Fruit fly (Drosophila melanogaster): ENCODE results near the gene Clic.

Gene Clic

dm6 chrX:13821775-13822493 is at the start of gene Clic (continued):
- no peak for TF ChIP-seq sima (GFP tag; optimal IDR thresholded peaks at IDR 0.05)
- no peak for TF ChIP-seq cad (GFP tag; optimal IDR thresholded peaks at IDR 0.05)
- no peak for TF ChIP-seq toy (GFP tag; IDR thresholded peaks at IDR 0.05)
- TF ChIP-seq CG9797 (GFP tag; optimal IDR thresholded peaks at IDR 0.05): peak; percentile 73
- no peak for TF ChIP-seq br (optimal IDR thresholded peaks at IDR 0.05)
- TF ChIP-seq ap (GFP tag; IDR thresholded peaks at IDR 0.05): no peak
- no peak for TF ChIP-seq CG5180 (GFP tag; optimal IDR thresholded peaks at IDR 0.05)
- TF ChIP-seq scrt (GFP tag; optimal IDR thresholded peaks at IDR 0.05): no peak
- no peak for TF ChIP-seq Sox102F (GFP tag; optimal IDR thresholded peaks at IDR 0.05)
- TF ChIP-seq Hsf (GFP tag; optimal IDR thresholded peaks at IDR 0.05): no peak
- TF ChIP-seq fd3F (GFP tag; optimal IDR thresholded peaks at IDR 0.05): no peak
- no peak for TF ChIP-seq CG6272 (GFP tag; IDR thresholded peaks at IDR 0.05)
- no peak for TF ChIP-seq crc (GFP tag; optimal IDR thresholded peaks at IDR 0.05)
- TF ChIP-seq sna (GFP tag; IDR thresholded peaks at IDR 0.05; ENCODE audit: partially characterized antibody): no peak
- TF ChIP-seq h (optimal IDR thresholded peaks at IDR 0.05): no peak
- TF ChIP-seq CG9876 (GFP tag; optimal IDR thresholded peaks at IDR 0.05): peak; percentile 10
- peak; percentile 88 for TF ChIP-seq gfzf (GFP tag; optimal IDR thresholded peaks at IDR 0.05)
- no peak for TF ChIP-seq Chrac-16 (GFP tag; optimal IDR thresholded peaks at IDR 0.05)
- peak; percentile 84 for TF ChIP-seq cg (GFP tag; optimal IDR thresholded peaks at IDR 0.05)
- peak; percentile 50 for TF ChIP-seq CG10543 (GFP tag; optimal IDR thresholded peaks at IDR 0.05)
- TF ChIP-seq lilli (GFP tag; optimal IDR thresholded peaks at IDR 0.05): peak; percentile 7
- no peak for TF ChIP-seq CG15011 (GFP tag; optimal IDR thresholded peaks at IDR 0.05)
- no peak for TF ChIP-seq Max (GFP tag; optimal IDR thresholded peaks at IDR 0.05)
- peak; percentile 12 for TF ChIP-seq repo (GFP tag; optimal IDR thresholded peaks at IDR 0.05)
- TF ChIP-seq CG4730 (GFP tag; IDR thresholded peaks at IDR 0.05): no peak
- no peak for TF ChIP-seq ac (GFP tag; optimal IDR thresholded peaks at IDR 0.05)
- peak; percentile 95 for TF ChIP-seq CG17385 (GFP tag; optimal IDR thresholded peaks at IDR 0.05)
- TF ChIP-seq jumu (GFP tag; optimal IDR thresholded peaks at IDR 0.05): peak; percentile 9
- no peak for TF ChIP-seq CG9215 (GFP tag; IDR thresholded peaks at IDR 0.05)
- no peak for TF ChIP-seq CG14667 (GFP tag; IDR thresholded peaks at IDR 0.05)
- no peak for TF ChIP-seq Lim3 (GFP tag; IDR thresholded peaks at IDR 0.05)
- TF ChIP-seq CG6175 (GFP tag; IDR thresholded peaks at IDR 0.05): no peak
- TF ChIP-seq Six4 (GFP tag; optimal IDR thresholded peaks at IDR 0.05): no peak
- no peak for TF ChIP-seq ro (GFP tag; IDR thresholded peaks at IDR 0.05)
- no peak for TF ChIP-seq CG16815 (GFP tag; optimal IDR thresholded peaks at IDR 0.05)
- TF ChIP-seq fd64A (GFP tag; optimal IDR thresholded peaks at IDR 0.05): no peak
- no peak for TF ChIP-seq CG11085 (GFP tag; IDR thresholded peaks at IDR 0.05)
- TF ChIP-seq gt (GFP tag; IDR thresholded peaks at IDR 0.05): no peak
- TF ChIP-seq her (GFP tag; optimal IDR thresholded peaks at IDR 0.05): peak; percentile 24
- TF ChIP-seq tll (GFP tag; optimal IDR thresholded peaks at IDR 0.05): no peak
- TF ChIP-seq en (GFP tag; optimal IDR thresholded peaks at IDR 0.05): no peak
- TF ChIP-seq Atf3 (GFP tag; optimal IDR thresholded peaks at IDR 0.05): no peak
- no peak; the same call in 1 of the 2 replicates for TF ChIP-seq Atf6 (GFP tag; IDR thresholded peaks at IDR 0.05)
- TF ChIP-seq E2f1 (GFP tag; IDR thresholded peaks at IDR 0.05): no peak
- TF ChIP-seq salm (tag; optimal IDR thresholded peaks at IDR 0.05): no peak
- no peak for TF ChIP-seq gsb (GFP tag; IDR thresholded peaks at IDR 0.05)
- TF ChIP-seq ATbp (GFP tag; optimal IDR thresholded peaks at IDR 0.05): no peak
- no peak for TF ChIP-seq kni (GFP tag; optimal IDR thresholded peaks at IDR 0.05)
- no peak for TF ChIP-seq CG4854 (GFP tag; optimal IDR thresholded peaks at IDR 0.05)
- TF ChIP-seq pzg (GFP tag; optimal IDR thresholded peaks at IDR 0.05): peak; percentile 68
- no peak for TF ChIP-seq CG7357 (GFP tag; IDR thresholded peaks at IDR 0.05)
- 0 out of 3 replicates have a peak, but pooled peaks have one; percentile 13 for TF ChIP-seq CG11695 (GFP tag; IDR thresholded peaks at IDR 0.05)
